Worm (Caenorhabditis elegans) whole organism, dauer: ENCODE measurements around the gene F40A3.4.

Experiments
- unc-62 ChIP-seq: sonication (generic microtip); optimal IDR thresholded peaks from 2 replicates; lab custom pipeline; 2017; ENCODE audit warnings: missing biosample characterization, missing genetic modification reagents, missing genetic modification characterization

The F40A3.4 gene

DNA sequence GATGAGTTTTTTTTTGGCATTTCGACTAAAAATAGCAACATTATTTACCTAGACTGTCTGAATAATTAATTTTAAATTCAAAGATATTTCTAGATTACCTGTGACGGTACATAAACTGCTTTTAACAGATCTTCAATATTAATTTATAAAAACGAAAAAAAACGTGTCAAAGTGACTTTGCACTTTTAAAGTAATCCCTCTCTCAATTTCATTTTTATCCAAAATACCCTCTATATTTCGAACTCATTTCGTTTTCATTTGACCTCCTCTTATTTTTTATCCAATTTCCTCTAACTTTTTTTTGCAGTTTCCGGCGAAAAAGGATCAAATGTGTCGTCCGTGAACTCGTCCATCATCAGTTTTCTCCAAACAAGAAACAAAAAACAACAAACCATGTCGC lies at the start of gene F40A3.4:
F40A3.4 (plus strand) TSS at position 301 of the 400 bp plus-strand sequence.
- TF ChIP-seq unc-62 (GFP tag; lab: Kevin White, UChicago) = no peak

DNA sequence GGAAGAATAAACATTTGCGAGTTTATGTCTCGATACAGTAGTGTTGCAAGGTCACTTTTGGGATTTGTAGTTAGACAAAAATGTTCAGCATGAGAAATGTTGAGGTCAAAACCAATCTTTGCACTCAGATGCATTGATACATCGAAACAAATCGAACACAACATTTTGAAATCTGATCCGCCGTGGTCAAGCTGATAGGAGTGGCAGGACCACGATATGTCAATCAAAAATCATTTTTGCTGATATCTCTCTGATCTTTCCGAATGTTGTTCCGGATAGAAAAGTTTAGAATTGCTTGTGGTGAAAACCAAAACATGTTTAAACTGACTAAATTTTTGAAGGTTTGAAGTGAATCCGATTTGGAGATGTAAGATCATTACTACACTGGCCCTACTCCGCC lies 49.7 kb upstream of the F40A3.4 start:
- TF ChIP-seq unc-62 (GFP tag; lab: Kevin White, UChicago) = no peak

DNA sequence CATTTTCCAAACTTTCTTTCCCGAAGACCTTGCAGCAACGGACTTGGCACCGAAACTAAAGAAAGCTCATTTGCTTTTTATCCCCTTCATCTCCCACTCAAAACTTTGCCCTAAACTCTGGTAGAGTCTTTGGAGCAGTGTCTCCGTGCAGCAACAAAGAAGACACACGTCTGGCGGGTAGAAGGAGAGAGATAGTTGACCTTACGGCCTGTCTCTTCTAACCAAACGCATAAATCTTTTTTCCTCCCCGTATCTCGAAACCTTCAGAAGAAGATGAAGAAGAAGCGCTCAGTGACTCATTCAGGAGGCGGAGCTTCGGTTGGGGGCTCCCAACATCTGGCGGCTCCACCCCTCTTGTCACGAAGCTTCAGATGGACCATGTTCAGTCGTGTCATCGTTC lies 49.2 kb upstream of the F40A3.4 start:
- TF ChIP-seq unc-62 (GFP tag; lab: Kevin White, UChicago) = no peak

DNA sequence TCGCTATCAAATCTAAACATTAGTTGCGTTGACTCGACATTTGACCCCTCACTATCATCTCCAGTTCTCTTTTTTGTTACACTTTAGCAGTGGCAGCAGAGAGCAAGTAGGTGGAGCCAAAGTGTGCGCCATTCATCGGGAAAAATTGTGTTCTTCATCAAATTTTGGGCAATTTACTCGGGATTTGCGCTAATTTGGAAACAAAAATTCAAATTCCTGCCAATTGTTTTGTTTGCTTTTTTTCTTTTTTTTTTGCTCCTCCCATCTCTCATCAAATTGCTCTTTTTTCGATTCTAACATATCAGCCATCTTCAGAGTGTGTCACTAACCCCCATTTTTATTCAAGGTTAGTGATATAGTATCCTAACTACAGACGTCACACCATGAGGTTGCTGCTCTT lies 48.6 kb upstream of the F40A3.4 start, which contains the start of gene mig-6:
mig-6 (plus strand) TSS at position 301 of the 400 bp plus-strand sequence.
- no peak for TF ChIP-seq unc-62 (GFP tag; lab: Kevin White, UChicago)

DNA sequence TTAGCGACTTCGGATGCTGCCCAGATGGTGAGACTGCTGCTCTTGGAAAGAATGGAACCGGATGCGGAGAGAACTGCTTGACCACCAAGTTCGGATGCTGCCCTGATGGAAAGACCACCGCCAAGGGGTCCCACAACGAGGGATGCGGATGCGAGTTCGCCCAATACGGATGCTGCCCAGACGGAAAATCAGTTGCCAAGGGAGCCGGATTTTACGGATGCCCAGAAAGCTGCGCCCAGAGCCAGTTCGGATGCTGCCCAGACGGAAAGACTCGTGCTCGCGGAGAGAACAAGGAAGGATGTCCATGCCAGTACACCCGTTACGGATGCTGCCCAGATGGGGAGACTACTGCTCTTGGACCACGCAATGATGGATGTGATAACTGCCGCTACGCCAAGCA lies 44.6 kb upstream of the F40A3.4 start:
- TF ChIP-seq unc-62 (GFP tag; lab: Kevin White, UChicago) = no peak

DNA sequence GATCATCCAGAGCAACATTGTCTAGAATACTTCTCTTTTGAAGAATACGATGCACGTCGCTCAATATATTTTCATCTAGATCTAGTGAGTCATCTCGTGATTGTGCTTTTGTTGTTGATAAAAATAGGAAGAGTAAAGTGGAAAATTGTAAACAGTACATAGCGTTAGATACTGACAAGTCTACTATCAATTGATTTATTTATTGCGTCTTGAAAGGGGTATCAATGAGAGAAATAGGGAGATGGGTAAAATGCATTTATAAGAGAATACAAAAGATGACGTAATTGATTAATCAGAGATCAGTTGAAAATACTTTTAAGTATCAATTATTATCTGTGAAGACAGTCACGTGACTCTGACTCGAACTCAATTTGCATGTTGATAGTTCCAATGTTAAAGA lies 38.6 kb upstream of the F40A3.4 start, which contains the start of gene txt-5:
txt-5 (minus strand) TSS at position 224 of the 400 bp plus-strand sequence.
- TF ChIP-seq unc-62 (GFP tag; lab: Kevin White, UChicago) = no peak

DNA sequence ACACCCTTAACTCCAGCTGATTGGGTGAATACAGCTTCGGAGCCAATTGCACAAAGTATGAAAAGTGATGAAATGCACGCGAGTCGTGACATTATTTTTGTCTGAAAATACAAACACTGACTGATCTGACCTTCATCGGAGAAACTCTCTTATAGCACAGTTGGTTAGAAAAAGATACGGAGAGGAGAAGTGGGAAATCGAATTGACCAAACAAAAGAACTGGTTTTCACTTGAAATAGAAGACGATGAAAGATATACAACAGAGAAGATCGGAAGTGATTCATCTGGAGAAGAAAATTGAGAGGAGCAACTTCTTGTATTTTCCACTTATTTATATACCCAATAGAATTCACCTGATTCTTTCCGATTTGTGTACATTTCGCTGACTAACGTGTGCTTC lies 37.7 kb upstream of the F40A3.4 start, which contains the start of gene ttr-33:
ttr-33 (minus strand) TSS at position 101 of the 400 bp plus-strand sequence.
- no peak for TF ChIP-seq unc-62 (GFP tag; lab: Kevin White, UChicago)

DNA sequence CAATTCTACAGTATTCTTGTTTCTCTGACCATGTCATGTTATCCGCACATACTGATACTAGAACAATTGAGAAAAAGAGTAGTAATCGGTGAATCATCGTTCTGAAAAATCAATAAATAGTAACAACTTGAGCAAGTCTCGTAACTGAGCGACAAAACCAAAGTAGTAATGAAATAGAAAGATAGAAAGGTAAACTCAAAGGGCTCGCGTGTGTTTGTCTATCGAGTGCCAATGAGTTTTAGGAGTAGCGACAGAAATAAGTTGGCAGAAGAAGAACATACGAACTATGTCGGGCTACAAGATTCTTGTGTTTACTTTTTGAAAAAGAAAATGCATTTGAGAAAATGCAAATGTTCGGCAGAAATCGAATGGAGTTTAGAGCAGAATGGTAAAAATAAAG lies 36.1 kb upstream of the F40A3.4 start, which contains the start of gene C37C3.12:
C37C3.12 (minus strand) TSS at position 101 of the 400 bp plus-strand sequence.
- no peak for TF ChIP-seq unc-62 (GFP tag; lab: Kevin White, UChicago)

DNA sequence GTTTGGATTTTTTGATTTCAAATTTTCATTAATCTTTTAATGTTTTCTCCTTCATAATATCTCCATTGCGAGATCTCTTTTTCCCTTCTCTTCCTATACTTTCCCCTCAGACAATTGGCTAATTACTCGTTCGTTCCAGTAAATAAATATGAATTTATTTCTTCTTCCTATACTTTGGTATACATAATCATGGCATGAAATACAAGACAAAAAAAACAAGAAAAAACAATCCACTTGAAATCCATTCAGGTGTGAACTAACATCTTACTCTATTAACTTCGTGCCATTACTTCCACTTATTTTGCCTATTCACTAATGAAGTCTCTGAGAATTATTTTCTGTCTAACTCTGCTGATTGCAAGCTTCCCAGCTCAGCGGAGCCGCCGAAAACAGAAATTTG lies 33.3 kb upstream of the F40A3.4 start, which contains the start of gene grd-8:
grd-8 (plus strand) TSS at position 301 of the 400 bp plus-strand sequence.
- no peak for TF ChIP-seq unc-62 (GFP tag; lab: Kevin White, UChicago)

DNA sequence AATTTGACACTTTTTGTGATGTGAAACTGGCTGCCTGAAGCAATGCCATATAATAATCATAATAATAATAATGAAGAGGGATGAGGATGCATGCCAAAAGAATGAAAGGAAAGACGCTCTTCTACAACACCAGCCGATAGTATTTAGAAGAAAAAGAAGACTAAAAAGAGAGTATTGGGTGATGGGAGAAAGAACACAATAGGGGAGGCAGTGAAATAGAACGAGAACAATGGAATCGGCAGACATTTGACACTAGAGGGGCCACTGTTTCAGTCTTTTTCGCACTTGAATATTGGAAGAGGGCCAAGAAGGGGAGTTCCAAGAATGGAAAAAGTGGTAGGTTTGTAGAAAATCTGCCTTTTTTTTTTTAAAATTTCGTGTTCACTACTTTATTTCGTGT lies 28.4 kb upstream of the F40A3.4 start, which contains the start of gene memo-1:
memo-1 (minus strand) TSS at position 2 of the 400 bp plus-strand sequence.
- TF ChIP-seq unc-62 (GFP tag; lab: Kevin White, UChicago) = no peak

DNA sequence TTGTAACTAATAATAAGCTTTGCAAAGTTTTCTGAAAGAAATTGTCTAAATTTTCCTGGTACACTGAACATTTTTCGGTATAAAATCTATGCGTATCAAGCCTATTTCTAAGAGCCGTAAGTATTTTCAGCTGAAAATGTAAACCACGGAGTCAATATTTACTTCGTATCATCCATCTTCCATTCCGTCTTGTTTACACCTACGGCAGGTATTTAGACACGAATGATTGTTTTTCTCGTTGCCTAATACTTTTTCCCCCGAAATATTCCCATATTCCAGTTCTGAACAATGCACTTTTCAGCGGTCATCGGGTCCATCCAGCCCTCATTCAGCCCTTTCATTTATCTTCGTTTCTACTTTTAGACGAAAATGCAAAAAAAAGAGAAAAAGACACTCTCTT lies 27.9 kb upstream of the F40A3.4 start:
- no peak for TF ChIP-seq unc-62 (GFP tag; lab: Kevin White, UChicago)

DNA sequence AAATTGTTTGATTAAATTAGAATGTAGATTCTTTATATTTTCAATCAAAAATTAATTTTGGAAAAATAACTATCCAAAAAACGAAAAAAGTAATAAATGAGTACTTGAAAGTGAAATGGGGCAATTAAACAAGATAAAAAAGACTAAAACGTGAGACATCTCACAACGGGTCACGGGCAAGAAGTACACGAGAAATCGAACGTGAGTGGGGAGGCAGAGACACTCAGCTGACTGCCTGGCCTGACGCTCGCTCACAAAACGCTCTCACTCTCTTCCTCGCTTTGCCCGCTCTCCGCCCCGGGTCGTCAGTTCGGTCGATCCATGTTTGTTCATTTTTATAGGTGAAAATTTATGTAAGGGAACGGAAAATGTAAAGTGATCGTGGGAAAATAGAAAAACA lies 27.3 kb upstream of the F40A3.4 start:
- no peak for TF ChIP-seq unc-62 (GFP tag; lab: Kevin White, UChicago)

DNA sequence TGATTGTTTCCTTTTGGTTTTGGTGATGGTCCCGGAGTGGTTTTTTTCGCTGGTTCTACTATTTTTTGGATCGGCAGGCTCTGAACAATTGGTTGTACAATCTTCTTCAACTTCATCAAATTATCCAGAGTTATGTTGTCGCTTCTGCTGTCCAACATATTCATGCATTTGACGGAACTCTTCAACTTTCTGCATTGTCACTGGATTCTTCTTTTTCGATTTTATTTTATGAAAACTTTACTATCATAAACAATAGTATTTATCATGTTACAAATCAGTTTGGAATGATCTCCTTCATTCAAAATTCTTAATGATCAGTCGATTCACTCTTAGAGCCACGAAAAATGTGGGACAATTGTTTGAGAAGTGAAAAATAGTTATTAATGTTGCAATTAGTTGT lies 23.5 kb upstream of the F40A3.4 start:
- TF ChIP-seq unc-62 (GFP tag; lab: Kevin White, UChicago) = no peak

DNA sequence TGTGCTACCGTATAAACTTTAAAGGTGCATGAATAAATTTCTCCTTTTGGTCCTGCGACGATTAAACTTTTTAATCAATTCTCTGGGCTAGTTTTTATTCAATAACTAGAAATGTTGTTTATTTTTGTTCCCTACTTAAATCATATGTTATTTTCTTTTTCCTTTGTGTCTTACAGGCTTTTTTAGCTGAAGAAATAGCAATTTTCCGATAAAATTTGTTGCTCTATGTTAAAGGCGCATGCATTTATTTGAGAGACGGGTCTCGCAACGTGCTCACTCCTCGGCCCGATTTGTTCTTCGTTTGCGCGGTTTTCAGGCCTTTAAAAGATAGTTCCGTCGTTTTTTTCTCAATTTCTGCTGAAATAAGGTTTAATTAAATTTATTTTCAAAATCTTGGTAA lies 21.7 kb upstream of the F40A3.4 start:
- TF ChIP-seq unc-62 (GFP tag; lab: Kevin White, UChicago) = no peak

DNA sequence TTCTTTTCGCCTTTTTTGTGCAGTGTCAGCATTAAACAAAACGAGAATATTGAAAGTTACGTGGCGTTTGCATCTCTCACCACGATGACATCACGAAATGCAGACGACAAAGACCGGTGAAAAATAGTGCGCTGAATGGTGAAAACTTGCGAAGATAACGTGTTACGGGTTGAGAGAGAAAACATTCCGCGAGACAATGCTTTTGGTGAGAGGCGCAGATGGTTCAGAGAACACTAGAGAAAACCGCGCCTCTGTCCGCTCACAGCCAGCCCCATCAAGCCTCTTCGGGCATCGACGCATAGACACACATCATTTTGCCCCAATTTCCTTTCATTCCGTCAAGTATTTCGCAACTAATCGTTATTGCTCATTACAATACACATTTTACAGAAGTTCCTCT lies 21.0 kb upstream of the F40A3.4 start, which contains the start of the genes C37C3.9 and C37C3.18:
C37C3.9 (minus strand) TSS at position 98 of the 400 bp plus-strand sequence.
C37C3.18 (plus strand) TSS at position 391 of the 400 bp plus-strand sequence.
- TF ChIP-seq unc-62 (GFP tag; lab: Kevin White, UChicago) = no peak

DNA sequence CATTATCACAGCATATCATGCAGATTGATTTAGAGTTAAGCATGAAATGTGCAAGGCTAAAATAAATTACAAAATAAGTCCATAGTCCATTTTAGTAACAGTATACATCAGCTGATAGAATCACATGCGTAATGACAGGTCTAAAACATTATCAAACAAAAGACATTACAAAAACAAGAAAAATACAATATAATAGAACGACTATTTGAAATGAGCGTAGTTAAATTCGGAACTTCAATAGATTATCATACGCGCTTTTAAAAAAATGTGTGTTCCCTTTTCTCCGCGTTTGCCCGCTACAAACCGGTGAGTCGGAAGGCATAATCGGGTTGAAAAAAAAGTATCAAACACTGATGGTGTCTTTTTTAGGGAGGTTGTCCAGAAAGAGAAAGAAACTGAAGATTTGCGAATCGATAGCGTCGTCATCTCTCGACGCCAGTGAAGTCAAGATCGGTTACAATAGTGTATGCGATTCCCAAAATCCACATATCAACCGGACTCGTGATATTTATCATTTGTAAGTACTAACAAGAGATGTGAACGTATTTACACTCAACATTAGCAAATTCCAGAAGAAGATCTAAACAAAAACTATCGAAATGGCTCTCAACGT lies 20.1 kb upstream of the F40A3.4 start, which contains the start of gene C37C3.2:
C37C3.2 (plus strand) TSS at position 563 of the 613 bp plus-strand sequence.
- no peak for TF ChIP-seq unc-62 (GFP tag; lab: Kevin White, UChicago)

DNA sequence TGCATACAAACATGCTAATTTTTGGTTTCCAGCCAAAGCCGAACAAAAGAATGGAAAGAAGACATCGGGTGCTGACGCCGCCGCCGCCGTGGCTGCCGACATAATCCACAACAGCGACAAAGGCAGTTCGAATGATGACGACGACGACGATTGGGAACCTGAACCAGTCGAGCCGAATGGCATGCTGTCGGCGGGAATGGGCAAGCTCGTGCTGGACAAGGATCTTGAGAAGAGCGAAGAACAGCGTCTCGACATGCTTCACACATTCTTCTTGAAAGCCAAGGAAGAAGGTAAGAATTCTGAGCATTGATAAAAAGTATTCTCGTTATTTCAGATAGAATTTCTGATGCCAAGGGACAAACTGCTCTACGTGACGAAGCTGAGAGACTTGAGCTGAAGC lies 18.9 kb upstream of the F40A3.4 start:
- no peak for TF ChIP-seq unc-62 (GFP tag; lab: Kevin White, UChicago)
